Worm (Caenorhabditis elegans) whole organism, L4/young adult: ENCODE data around the gene C37H5.5.

ENCODE experiments used
- W03F9.2 ChIP-seq: fragments of 150-350 bp; optimal IDR thresholded peaks from 2 replicates; lab custom pipeline; 2014; ENCODE audit warnings: missing biosample characterization, missing genetic modification characterization
- dao-5 ChIP-seq: sonication (generic microtip); optimal IDR thresholded peaks from 2 replicates; lab custom pipeline; 2016; ENCODE audit warnings: missing genotype, missing genetic modification characterization, moderate library complexity, missing compliant biosample characterization
- him-1 ChIP-seq: sonication (generic microtip); optimal IDR thresholded peaks from 2 replicates; lab custom pipeline; 2016; ENCODE audit warnings: missing genotype, missing genetic modification reagents, missing genetic modification characterization, missing compliant biosample characterization

Gene C37H5.5

DNA sequence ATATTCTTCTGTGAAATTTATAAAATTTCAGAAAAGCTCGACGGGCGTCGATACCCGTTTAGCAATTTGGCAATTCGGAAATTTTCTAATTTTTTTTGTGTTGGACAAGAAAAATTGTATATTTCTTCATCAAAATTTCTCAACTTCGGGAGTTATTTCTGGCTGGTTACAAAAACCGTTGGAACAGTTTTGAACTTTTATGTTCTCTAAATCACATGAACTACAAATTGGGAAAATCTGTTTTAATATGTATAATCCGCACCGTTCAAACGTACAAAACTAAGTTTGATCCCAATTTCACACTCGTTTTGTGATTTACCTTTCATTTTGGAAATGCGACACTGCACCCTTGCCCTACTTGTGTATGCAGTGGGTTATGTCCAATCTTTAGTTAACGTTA, 58.2 kb downstream of the C37H5.5 start, which contains the start of gene T19H12.3:
TSS of gene T19H12.3 (plus strand) at position 301 of the 400 bp plus-strand sequence.
- no peak for TF ChIP-seq W03F9.2
- TF ChIP-seq dao-5 = no peak
- no peak for TF ChIP-seq him-1 (tag; lab: Kevin White, UChicago)
